Fruit fly (Drosophila melanogaster): ENCODE data around the gene betaGlu.

DNA sequence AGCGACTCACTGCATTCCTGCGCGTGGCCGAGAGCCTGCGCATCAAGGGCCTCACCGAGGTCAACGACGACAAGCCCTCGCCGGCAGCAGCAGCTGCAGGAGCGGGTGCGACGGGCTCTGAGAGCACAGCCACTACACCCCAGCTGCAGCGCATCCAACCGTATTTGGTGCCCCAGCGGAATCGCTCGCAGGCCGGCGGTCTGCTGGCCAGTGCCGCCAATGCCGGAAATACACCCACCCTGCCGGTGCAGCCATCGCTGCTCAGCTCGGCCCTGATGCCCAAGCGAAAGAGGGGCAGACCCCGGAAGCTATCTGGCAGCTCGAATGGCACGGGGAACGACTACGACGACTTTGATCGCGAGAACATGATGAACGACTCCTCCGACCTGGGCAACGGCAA lies 43.9 kb downstream of the betaGlu start:
- TF ChIP-seq ttk (optimal IDR thresholded peaks at IDR 0.05) = no peak
- no peak for TF ChIP-seq h (optimal IDR thresholded peaks at IDR 0.05)
- no peak for TF ChIP-seq psq (optimal IDR thresholded peaks at IDR 0.05)
- TF ChIP-seq Sin3A (optimal IDR thresholded peaks at IDR 0.05) = no peak
- no peak for TF ChIP-seq Myc (optimal IDR thresholded peaks at IDR 0.05)
- TF ChIP-seq insv (optimal IDR thresholded peaks at IDR 0.05) = no peak
